Fruit fly (Drosophila melanogaster) whole organism, embryonic: ENCODE measurements around the gene Syt1.

ENCODE experiments used
- CG10147 ChIP-seq: fragments of 200-800 bp; sonication (Bioruptor generic); optimal IDR thresholded peaks from 2 replicates; lab custom pipeline; 2019; ENCODE audit warnings: missing biosample characterization, mild to moderate bottlenecking, missing genetic modification characterization, moderate library complexity
- CG10431 ChIP-seq: fragments of 200-800 bp; sonication (Bioruptor generic); optimal IDR thresholded peaks from 3 replicates; lab custom pipeline; 2018; ENCODE audit warnings: missing biosample characterization, mild to moderate bottlenecking, missing genetic modification characterization
- CG10654 ChIP-seq: fragments of 200-800 bp; sonication (Bioruptor generic); optimal IDR thresholded peaks from 2 replicates; lab custom pipeline; 2016; ENCODE audit warnings: missing biosample characterization, missing genetic modification characterization
- CG11504 ChIP-seq: fragments of 200-800 bp; sonication (Bioruptor generic); optimal IDR thresholded peaks from 3 replicates; lab custom pipeline; 2019; ENCODE audit warnings: missing biosample characterization, mild to moderate bottlenecking, missing genetic modification characterization, moderate library complexity
- CG12104 ChIP-seq: fragments of 200-800 bp; sonication (Bioruptor generic); optimal IDR thresholded peaks from 3 replicates; lab custom pipeline; 2016; ENCODE audit warnings: missing biosample characterization, missing genetic modification characterization
- CG12155 ChIP-seq: fragments of 200-800 bp; sonication (Bioruptor generic); optimal IDR thresholded peaks from 3 replicates; lab custom pipeline; 2016; ENCODE audit warnings: missing biosample characterization, missing genetic modification characterization
- CG12236 ChIP-seq: fragments of 200-800 bp; sonication (Bioruptor generic); optimal IDR thresholded peaks from 2 replicates; lab custom pipeline; 2016; ENCODE audit warnings: missing biosample characterization, missing genetic modification characterization
- CG13424 ChIP-seq: fragments of 200-800 bp; sonication (Bioruptor generic); optimal IDR thresholded peaks from 2 replicates; lab custom pipeline; 2019; ENCODE audit warnings: missing biosample characterization, mild to moderate bottlenecking, missing genetic modification characterization, moderate library complexity
- CG13624 ChIP-seq: fragments of 200-800 bp; sonication (Bioruptor generic); optimal IDR thresholded peaks from 2 replicates; lab custom pipeline; 2016; ENCODE audit warnings: missing biosample characterization, missing genetic modification characterization
- CG14860 ChIP-seq: fragments of 200-800 bp; sonication (Bioruptor generic); IDR thresholded peaks from 3 replicates; pipeline ENCODE4 v1.3.6; 2022; ENCODE audit warnings: missing biosample characterization, missing genetic modification characterization; ENCODE audit not compliant: partially characterized antibody
- CG15696 ChIP-seq: fragments of 200-800 bp; sonication (Bioruptor generic); optimal IDR thresholded peaks from 2 replicates; lab custom pipeline; 2019; ENCODE audit warnings: missing biosample characterization, mild to moderate bottlenecking, missing genetic modification characterization, moderate library complexity
- CG16779 ChIP-seq: fragments of 200-800 bp; sonication (Bioruptor generic); IDR thresholded peaks from 2 replicates; pipeline ENCODE4 v1.3.6; 2022; ENCODE audit warnings: missing biosample characterization, missing genetic modification characterization
- CG18619 ChIP-seq: fragments of 200-800 bp; sonication (Bioruptor generic); optimal IDR thresholded peaks from 3 replicates; lab custom pipeline; 2017; ENCODE audit warnings: missing biosample characterization, mild to moderate bottlenecking, missing genetic modification characterization
- CG4360 ChIP-seq: fragments of 200-800 bp; sonication (Bioruptor generic); IDR thresholded peaks from 2 replicates; pipeline ENCODE4 v1.3.6; 2022; ENCODE audit warnings: missing biosample characterization, missing genetic modification characterization
- CG5953 ChIP-seq: fragments of 200-800 bp; sonication (Bioruptor generic); IDR thresholded peaks from 2 replicates; pipeline ENCODE4 v1.3.6; 2022; ENCODE audit warnings: missing biosample characterization, missing genetic modification characterization
- CG7357 ChIP-seq: fragments of 200-800 bp; sonication (Bioruptor generic); IDR thresholded peaks from 3 replicates; pipeline ENCODE4 v1.3.6; 2022; ENCODE audit warnings: missing biosample characterization, missing genetic modification characterization
- CG8765 ChIP-seq: fragments of 200-800 bp; sonication (Bioruptor generic); IDR thresholded peaks from 2 replicates; pipeline ENCODE4 v1.3.6; 2022; ENCODE audit warnings: missing biosample characterization, missing genetic modification characterization
- Dek ChIP-seq: fragments of 200-800 bp; sonication (Bioruptor generic); optimal IDR thresholded peaks from 3 replicates; lab custom pipeline; 2019; ENCODE audit warnings: missing biosample characterization, mild to moderate bottlenecking, missing genetic modification characterization, moderate library complexity
- Dfd ChIP-seq, 2 experiments: fragments of >200 bp; optimal IDR thresholded peaks; 2 replicates each; lab custom pipeline; 2017; ENCODE audit warnings: missing biosample characterization in 2 of 2, missing genetic modification characterization in 2 of 2
- Doc3 ChIP-seq: fragments of 200-800 bp; sonication (Bioruptor generic); IDR thresholded peaks from 3 replicates; pipeline ENCODE4 v1.3.6; 2022; ENCODE audit warnings: missing biosample characterization, missing genetic modification characterization; ENCODE audit not compliant: partially characterized antibody
- GATAe ChIP-seq: fragments of 200-800 bp; sonication (Bioruptor generic); conservative IDR thresholded peaks from 2 replicates; pipeline ENCODE4 v1.3.6; 2022; ENCODE audit warnings: missing biosample characterization, missing genetic modification characterization
- H15 ChIP-seq: fragments of 200-800 bp; sonication (Bioruptor generic); IDR thresholded peaks from 3 replicates; pipeline ENCODE4 v1.3.6; 2022; ENCODE audit warnings: missing biosample characterization, missing genetic modification characterization
- HmgD ChIP-seq: fragments of 200-800 bp; sonication (Bioruptor generic); optimal IDR thresholded peaks from 3 replicates; lab custom pipeline; 2016; ENCODE audit warnings: missing biosample characterization, missing genetic modification characterization
- MTF-1 ChIP-seq: fragments of 200-800 bp; sonication (Bioruptor generic); optimal IDR thresholded peaks from 2 replicates; lab custom pipeline; 2018; ENCODE audit warnings: missing biosample characterization, mild to moderate bottlenecking, missing genetic modification characterization, borderline replicate concordance
- Sry-δ ChIP-seq: fragments of 200-800 bp; sonication (Bioruptor generic); optimal IDR thresholded peaks from 2 replicates; lab custom pipeline; 2016; ENCODE audit warnings: missing biosample characterization, missing genetic modification characterization
- Taf1 ChIP-seq: fragments of 200-800 bp; sonication (Bioruptor generic); IDR thresholded peaks from 2 replicates; pipeline ENCODE4 v1.3.6; 2022; ENCODE audit warnings: missing biosample characterization, missing genetic modification characterization
- abd-A ChIP-seq: fragments of 200-800 bp; sonication (Bioruptor generic); optimal IDR thresholded peaks from 3 replicates; lab custom pipeline; 2019; ENCODE audit warnings: missing biosample characterization, mild to moderate bottlenecking, missing genetic modification characterization, moderate library complexity
- ash1 ChIP-seq: fragments of 200-800 bp; sonication (Bioruptor generic); optimal IDR thresholded peaks from 2 replicates; lab custom pipeline; 2018; ENCODE audit warnings: missing biosample characterization, mild to moderate bottlenecking, missing genetic modification characterization
- bab2 ChIP-seq: fragments of 200-800 bp; sonication (Bioruptor generic); optimal IDR thresholded peaks from 2 replicates; lab custom pipeline; 2016; ENCODE audit warnings: missing biosample characterization, missing genetic modification characterization
- chif ChIP-seq, 2 experiments: fragments of 200-800 bp; sonication (Bioruptor generic); optimal IDR thresholded peaks; 3 replicates each; lab custom pipeline; 2016; ENCODE audit warnings: missing biosample characterization in 2 of 2, missing genetic modification characterization in 2 of 2
- chm ChIP-seq: fragments of 200-800 bp; sonication (Bioruptor generic); IDR thresholded peaks from 2 replicates; pipeline ENCODE4 v1.3.6; 2022; ENCODE audit warnings: missing biosample characterization, missing genetic modification characterization
- dimm ChIP-seq: fragments of 200-800 bp; sonication (Bioruptor generic); IDR thresholded peaks from 2 replicates; pipeline ENCODE4 v1.3.6; 2022; ENCODE audit warnings: missing biosample characterization, missing genetic modification characterization
- dpn ChIP-seq, 2 experiments: fragments of 200-800 bp; sonication (Bioruptor generic); optimal IDR thresholded peaks; 3 replicates each; lab custom pipeline; 2016; ENCODE audit warnings: missing biosample characterization in 2 of 2, missing genetic modification characterization in 2 of 2
- ems ChIP-seq: fragments of 200-800 bp; sonication (Bioruptor generic); optimal IDR thresholded peaks from 3 replicates; lab custom pipeline; 2016; ENCODE audit warnings: missing biosample characterization, missing genetic modification characterization
- gcm2 ChIP-seq: fragments of 200-800 bp; sonication (Bioruptor generic); optimal IDR thresholded peaks from 2 replicates; lab custom pipeline; 2016; ENCODE audit warnings: missing biosample characterization, missing genetic modification characterization
- gsb-n ChIP-seq: fragments of 200-800 bp; sonication (Bioruptor generic); optimal IDR thresholded peaks from 3 replicates; lab custom pipeline; 2018; ENCODE audit warnings: missing biosample characterization, mild to moderate bottlenecking, missing genetic modification characterization
- gt ChIP-seq: fragments of 200-800 bp; sonication (Bioruptor generic); IDR thresholded peaks from 2 replicates; pipeline ENCODE4 v1.3.6; 2022; ENCODE audit warnings: missing biosample characterization, missing genetic modification characterization
- peb ChIP-seq: fragments of 200-800 bp; sonication (Bioruptor generic); IDR thresholded peaks from 2 replicates; pipeline ENCODE4 v1.3.6; 2022; ENCODE audit warnings: missing biosample characterization, missing genetic modification characterization
- sd ChIP-seq: fragments of 200-800 bp; sonication (Bioruptor generic); optimal IDR thresholded peaks from 3 replicates; lab custom pipeline; 2018; ENCODE audit warnings: missing biosample characterization, mild to moderate bottlenecking, missing genetic modification characterization, moderate library complexity
- seq ChIP-seq: fragments of 200-800 bp; sonication (Bioruptor generic); IDR thresholded peaks from 2 replicates; pipeline ENCODE4 v1.3.6; 2022; ENCODE audit warnings: missing biosample characterization, missing genetic modification characterization
- slbo ChIP-seq: fragments of 200-800 bp; sonication (Bioruptor generic); IDR thresholded peaks from 2 replicates; pipeline ENCODE4 v1.3.6; 2022; ENCODE audit warnings: missing biosample characterization, missing genetic modification characterization
- sob ChIP-seq: fragments of 200-800 bp; sonication (Bioruptor generic); IDR thresholded peaks from 2 replicates; pipeline ENCODE4 v1.3.6; 2022; ENCODE audit warnings: missing biosample characterization, missing genetic modification characterization
- sr ChIP-seq: fragments of 200-800 bp; sonication (Bioruptor generic); IDR thresholded peaks from 3 replicates; pipeline ENCODE4 v1.3.6; 2022; ENCODE audit warnings: missing biosample characterization, missing genetic modification characterization
- tio ChIP-seq: fragments of 200-800 bp; sonication (Bioruptor generic); optimal IDR thresholded peaks from 2 replicates; lab custom pipeline; 2017; ENCODE audit warnings: missing biosample characterization, missing genetic modification characterization, inconsistent platforms
- tll ChIP-seq, 2 experiments: fragments of 200-800 bp in 1 of 2; fragments of >200 bp in 1 of 2; sonication (Bioruptor generic) in 1 of 2; optimal IDR thresholded peaks; 2 replicates each; lab custom pipeline; 2017 to 2019; ENCODE audit warnings: missing biosample characterization in 2 of 2, missing genetic modification characterization in 2 of 2, mild to moderate bottlenecking in 1 of 2, moderate library complexity in 1 of 2
- trem ChIP-seq: fragments of 200-800 bp; optimal IDR thresholded peaks from 3 replicates; lab custom pipeline; 2019; ENCODE audit warnings: missing biosample characterization, mild to moderate bottlenecking, missing genetic modification characterization, moderate library complexity
- usp ChIP-seq: fragments of >200 bp; optimal IDR thresholded peaks from 2 replicates; lab custom pipeline; 2017; ENCODE audit warnings: missing biosample characterization, missing genetic modification characterization
- wek ChIP-seq: fragments of 200-800 bp; sonication (Bioruptor generic); optimal IDR thresholded peaks from 3 replicates; lab custom pipeline; 2018; ENCODE audit warnings: missing biosample characterization, mild to moderate bottlenecking, missing genetic modification characterization, moderate library complexity
- z ChIP-seq: fragments of 200-800 bp; sonication (Bioruptor generic); IDR thresholded peaks from 3 replicates; pipeline ENCODE4 v1.3.6; 2022; ENCODE audit warnings: missing biosample characterization, missing genetic modification characterization
- zen2 ChIP-seq: fragments of 200-800 bp; sonication (Bioruptor generic); IDR thresholded peaks from 3 replicates; pipeline ENCODE4 v1.3.6; 2022; ENCODE audit warnings: missing biosample characterization, missing genetic modification characterization; ENCODE audit not compliant: partially characterized antibody
- zfh2 ChIP-seq: fragments of 200-800 bp; sonication (Bioruptor generic); optimal IDR thresholded peaks from 2 replicates; lab custom pipeline; 2016; ENCODE audit warnings: missing biosample characterization, missing genetic modification characterization

The Syt1 gene

dm6 chr2L:2759654-2760053 is 40.1 kb downstream of the Syt1 start, which contains the start of the genes HemK2, Snapin and Tnpo-SR (continued):
- TF ChIP-seq tio (GFP tag; lab: Kevin White, UChicago) (no peak), CG18619 (GFP tag; lab: Kevin White, UChicago) (peak; percentile 80), sr (GFP tag; lab: Robert Waterston, UW) (peak; percentile 56; the same call in 1 of the 3 replicates), peb (GFP tag; lab: Robert Waterston, UW) (peak; percentile 91), CG4360 (GFP tag; lab: Robert Waterston, UW) (peak; percentile 50), zfh2 (GFP tag; lab: Kevin White, UChicago) (peak; percentile 92), CG16779 (GFP tag; lab: Robert Waterston, UW) (peak; percentile 66; the same call in 1 of the 2 replicates), CG5953 (GFP tag; lab: Robert Waterston, UW) (peak; percentile 79), gt (GFP tag; lab: Robert Waterston, UW) (peak; percentile 91), trem (tag; lab: Kevin White, UChicago) (peak; percentile 95), bab2 (GFP tag; lab: Kevin White, UChicago) (peak; percentile 90), GATAe (GFP tag; lab: Robert Waterston, UW) (peak; percentile 82), abd-A (tag; lab: Kevin White, UChicago) (peak; percentile 95), slbo (peak; percentile 96), CG13424 (tag; lab: Kevin White, UChicago) (peak; percentile 94), ash1 (GFP tag; lab: Kevin White, UChicago) (peak; percentile 26), CG7357 (GFP tag; lab: Robert Waterston, UW) (peak; percentile 77), gsb-n (tag; lab: Kevin White, UChicago) (peak; percentile 87), chm (GFP tag; lab: Robert Waterston, UW) (peak; percentile 86), dimm (peak; percentile 72), Dfd (GFP tag; optimal IDR thresholded peaks at IDR 0.05; lab: Kevin White, UChicago) (no peak), chif (GFP tag; optimal IDR thresholded peaks at IDR 0.05; lab: Kevin White, UChicago) (peak; percentile 69 to 82), gcm2 (peak; percentile 74), CG10431 (GFP tag; lab: Kevin White, UChicago) (peak; percentile 67), zen2 (GFP tag; lab: Robert Waterston, UW) (peak; percentile 85; the same call in 2 of the 3 replicates), H15 (GFP tag; lab: Robert Waterston, UW) (peak; percentile 92), tll (GFP tag; optimal IDR thresholded peaks at IDR 0.05; lab: Kevin White, UChicago) (peak in 1 of 2 experiments; percentile 1), CG12236 (GFP tag; lab: Kevin White, UChicago) (peak; percentile 52), seq (GFP tag; lab: Robert Waterston, UW) (peak; percentile 86), MTF-1 (peak; percentile 64), ems (GFP tag; lab: Kevin White, UChicago) (peak; percentile 82), usp (GFP tag; lab: Kevin White, UChicago) (no peak), CG12155 (peak; percentile 91), CG13624 (GFP tag; lab: Kevin White, UChicago) (peak; percentile 87), sob (GFP tag; lab: Robert Waterston, UW) (peak; percentile 96), Doc3 (GFP tag; lab: Robert Waterston, UW) (peak; percentile 98), z (peak; percentile 60; the same call in 1 of the 3 replicates), CG11504 (tag; lab: Kevin White, UChicago) (peak; percentile 91), CG10147 (GFP tag; lab: Kevin White, UChicago) (peak; percentile 92), Taf1 (peak; percentile 90), CG10654 (GFP tag; lab: Kevin White, UChicago) (peak; percentile 80), HmgD (GFP tag; lab: Kevin White, UChicago) (no peak), Dek (tag; lab: Kevin White, UChicago) (peak; percentile 91), sd (tag; lab: Kevin White, UChicago) (peak; percentile 85), CG15696 (tag; lab: Kevin White, UChicago) (peak; percentile 97), Sry-δ (GFP tag; lab: Kevin White, UChicago) (peak; percentile 96), CG8765 (peak; percentile 94), CG12104 (GFP tag; lab: Kevin White, UChicago) (peak; percentile 91), wek (GFP tag; lab: Kevin White, UChicago) (no peak), dpn (GFP tag; optimal IDR thresholded peaks at IDR 0.05; lab: Kevin White, UChicago) (peak; percentile 84 to 92), CG14860 (GFP tag; lab: Robert Waterston, UW) (peak; percentile 93)
